Fruit fly (Drosophila melanogaster) whole organism, pupa: ENCODE results near the gene CG34280.
A peak's percentile ranks its signal among the peaks of the same experiment; 100 is the strongest.

Experiments
- CG13204 ChIP-seq: fragments of 200-800 bp; sonication (Bioruptor generic); optimal IDR thresholded peaks from 2 replicates; lab custom pipeline; 2018; ENCODE audit warnings: missing biosample characterization, mild to moderate bottlenecking, missing genetic modification characterization, moderate library complexity
- CG14655 ChIP-seq: fragments of 200-800 bp; sonication (Bioruptor generic); optimal IDR thresholded peaks from 3 replicates; lab custom pipeline; 2017; ENCODE audit warnings: mild to moderate bottlenecking, missing biosample characterization, missing genetic modification reagents, missing genetic modification characterization
- CG15710 ChIP-seq: fragments of 200-800 bp; sonication (Bioruptor generic); optimal IDR thresholded peaks from 2 replicates; lab custom pipeline; 2018; ENCODE audit warnings: missing biosample characterization, mild to moderate bottlenecking, missing genetic modification characterization, moderate library complexity
- CG32121 ChIP-seq: fragments of 200-800 bp; sonication (Bioruptor generic); IDR thresholded peaks from 2 replicates; pipeline ENCODE4 v1.3.6; 2022; ENCODE audit warnings: missing biosample characterization, missing genetic modification characterization
- D1 ChIP-seq: fragments of 200-800 bp; sonication (Bioruptor generic); optimal IDR thresholded peaks from 2 replicates; lab custom pipeline; 2018; ENCODE audit warnings: missing biosample characterization, mild to moderate bottlenecking, missing genetic modification characterization, moderate library complexity
- Ets98B ChIP-seq: fragments of 200-800 bp; sonication (Bioruptor generic); IDR thresholded peaks from 2 replicates; pipeline ENCODE4 v1.3.6; 2022; ENCODE audit warnings: missing biosample characterization, missing genetic modification characterization
- Pif1A ChIP-seq: fragments of 200-800 bp; sonication (Bioruptor generic); optimal IDR thresholded peaks from 3 replicates; lab custom pipeline; 2016; ENCODE audit warnings: missing biosample characterization, missing genetic modification characterization
- gl ChIP-seq: fragments of 200-800 bp; sonication (Bioruptor generic); optimal IDR thresholded peaks from 2 replicates; lab custom pipeline; 2018; ENCODE audit warnings: missing biosample characterization, mild to moderate bottlenecking, missing genetic modification characterization
- rn ChIP-seq: fragments of 200-800 bp; sonication (Bioruptor generic); IDR thresholded peaks from 2 replicates; pipeline ENCODE4 v1.3.6; 2022; ENCODE audit warnings: missing biosample characterization, missing genetic modification characterization

DNA sequence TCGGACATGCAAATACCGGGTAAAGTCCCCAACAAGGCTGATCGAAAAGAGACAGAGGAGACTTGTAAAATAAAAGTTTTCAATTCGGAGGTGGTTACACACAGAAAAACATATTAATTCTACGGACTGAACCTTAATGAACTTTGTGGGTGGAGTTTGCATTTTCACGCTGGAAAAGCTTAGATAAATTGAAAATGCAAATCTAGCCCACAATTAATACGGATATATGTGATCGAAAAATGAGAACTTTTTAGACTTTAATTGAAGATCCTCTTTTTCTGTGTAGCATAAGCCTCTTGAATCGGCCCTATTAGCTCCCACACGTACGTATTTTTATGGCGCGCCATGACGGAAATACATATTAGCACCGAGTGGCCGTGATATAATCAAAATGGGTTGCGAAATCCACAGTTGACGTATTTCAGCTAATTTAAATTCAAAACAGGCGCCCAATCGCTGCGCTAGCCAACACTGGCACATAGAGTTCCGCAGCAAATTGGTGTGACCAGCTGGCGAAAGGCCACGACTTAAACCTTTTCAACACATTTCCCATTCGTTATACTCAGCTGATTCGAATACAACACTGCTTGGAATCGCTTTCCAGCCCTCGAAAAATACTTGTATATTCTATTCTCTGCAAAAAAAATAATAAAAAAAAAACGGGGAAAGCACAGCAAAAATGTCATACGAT, 18.0 kb downstream of the CG34280 start:
- TF ChIP-seq D1 (tag; lab: Kevin White, UChicago) = no peak
- no peak for TF ChIP-seq rn (GFP tag; lab: Robert Waterston, UW)
- 0 out of 2 replicates have a peak, but pooled peaks have one; percentile 33 for TF ChIP-seq CG32121 (GFP tag; lab: Robert Waterston, UW)
- peak; percentile 14 for TF ChIP-seq CG15710 (tag; lab: Kevin White, UChicago)
- TF ChIP-seq gl (tag; lab: Kevin White, UChicago) = no peak
- peak; percentile 61; the same call in 1 of the 2 replicates for TF ChIP-seq Ets98B
- TF ChIP-seq CG13204 (GFP tag; lab: Kevin White, UChicago) = no peak
- peak; percentile 31 for TF ChIP-seq CG14655
- peak; percentile 25 for TF ChIP-seq Pif1A (GFP tag; lab: Kevin White, UChicago)
